Fruit fly (Drosophila melanogaster): ENCODE results near the gene CG14050.

CG14050 gene

dm6 chrX:2306307-2306706 is 19.7 kb downstream of the CG14050 start (continued):
- TF ChIP-seq lab (GFP tag; optimal IDR thresholded peaks at IDR 0.05) (peak; percentile 68), tio (GFP tag; optimal IDR thresholded peaks at IDR 0.05) (no peak), CoRest (tag; optimal IDR thresholded peaks at IDR 0.05) (peak; percentile 60), CG1832 (GFP tag; optimal IDR thresholded peaks at IDR 0.05) (no peak), so (GFP tag; IDR thresholded peaks at IDR 0.05) (peak; percentile 64; the same call in 1 of the 3 replicates), bbx (GFP tag; IDR thresholded peaks at IDR 0.05; ENCODE audit: partially characterized antibody) (no peak), Taf1 (GFP tag; IDR thresholded peaks at IDR 0.05) (0 out of 2 replicates have a peak, but pooled peaks have one; percentile 34), org-1 (GFP tag; optimal IDR thresholded peaks at IDR 0.05) (peak; percentile 72), zf30C (GFP tag; optimal IDR thresholded peaks at IDR 0.05) (no peak), CG9876 (GFP tag; optimal IDR thresholded peaks at IDR 0.05) (no peak), CG1602 (GFP tag; optimal IDR thresholded peaks at IDR 0.05) (peak; percentile 26), HmgD (GFP tag; optimal IDR thresholded peaks at IDR 0.05) (no peak), hkb (optimal IDR thresholded peaks at IDR 0.05) (no peak), hkb (GFP tag; IDR thresholded peaks at IDR 0.05) (peak; percentile 71), dysf (GFP tag; IDR thresholded peaks at IDR 0.05) (peak; percentile 79; the same call in 2 of the 3 replicates), CG9215 (GFP tag; IDR thresholded peaks at IDR 0.05) (peak; percentile 33; the same call in 1 of the 2 replicates), CG15269 (tag; optimal IDR thresholded peaks at IDR 0.05) (peak; percentile 73), mld (GFP tag; IDR thresholded peaks at IDR 0.05; ENCODE audit: partially characterized antibody) (no peak), CG6683 (GFP tag; optimal IDR thresholded peaks at IDR 0.05) (no peak), CG4424 (GFP tag; optimal IDR thresholded peaks at IDR 0.05) (peak; percentile 67), ap (GFP tag; IDR thresholded peaks at IDR 0.05) (peak; percentile 28; the same call in 1 of the 2 replicates), CG6854 (GFP tag; optimal IDR thresholded peaks at IDR 0.05) (no peak), tap (tag; optimal IDR thresholded peaks at IDR 0.05) (peak; percentile 40), TFAM (GFP tag; optimal IDR thresholded peaks at IDR 0.05) (no peak), NC2α (GFP tag; optimal IDR thresholded peaks at IDR 0.05) (no peak), CG12236 (GFP tag; optimal IDR thresholded peaks at IDR 0.05) (peak; percentile 17), Dref (GFP tag; IDR thresholded peaks at IDR 0.05) (no peak), corto (GFP tag; optimal IDR thresholded peaks at IDR 0.05) (peak; percentile 18), CG31441 (GFP tag; IDR thresholded peaks at IDR 0.05) (peak; percentile 70), Ets97D (GFP tag; optimal IDR thresholded peaks at IDR 0.05) (no peak), nerfin-1 (tag; optimal IDR thresholded peaks at IDR 0.05) (peak; percentile 20), ATbp (GFP tag; optimal IDR thresholded peaks at IDR 0.05) (peak; percentile 43), CG30431 (GFP tag; optimal IDR thresholded peaks at IDR 0.05) (peak; percentile 50), CG4282 (GFP tag; optimal IDR thresholded peaks at IDR 0.05) (no peak), gcm (GFP tag; optimal IDR thresholded peaks at IDR 0.05) (no peak), B-H1 (GFP tag; IDR thresholded peaks at IDR 0.05) (peak; percentile 51; the same call in 2 of the 3 replicates), CG15696 (tag; optimal IDR thresholded peaks at IDR 0.05) (peak; percentile 2), disco-r (GFP tag; optimal IDR thresholded peaks at IDR 0.05) (peak; percentile 6), Ssrp (tag; optimal IDR thresholded peaks at IDR 0.05) (peak; percentile 60), ttk (GFP tag; IDR thresholded peaks at IDR 0.05) (peak; percentile 54; the same call in 1 of the 2 replicates), CG11456 (GFP tag; IDR thresholded peaks at IDR 0.05) (peak; percentile 43; the same call in 1 of the 3 replicates), BEAF-32 (GFP tag; optimal IDR thresholded peaks at IDR 0.05) (no peak), sisA (GFP tag; IDR thresholded peaks at IDR 0.05) (peak; percentile 62), CG10321 (GFP tag; IDR thresholded peaks at IDR 0.05) (no peak), CG3281 (GFP tag; optimal IDR thresholded peaks at IDR 0.05) (peak; percentile 37), CG3407 (GFP tag; optimal IDR thresholded peaks at IDR 0.05) (no peak), ab (GFP tag; optimal IDR thresholded peaks at IDR 0.05) (no peak), Ets65A (GFP tag) (peak; percentile 21), amos (GFP tag; IDR thresholded peaks at IDR 0.05; ENCODE audit: partially characterized antibody) (no peak), CG31224 (GFP tag; IDR thresholded peaks at IDR 0.05) (0 out of 2 replicates have a peak, but pooled peaks have one; percentile 23), CG13424 (tag; optimal IDR thresholded peaks at IDR 0.05) (peak; percentile 52)
